Fruit fly (Drosophila melanogaster) whole organism, embryonic: ENCODE measurements around the gene neur.

Experiments used
- CG11247 ChIP-seq: fragments of 200-800 bp; sonication (Bioruptor generic); IDR thresholded peaks from 2 replicates; pipeline ENCODE4 v1.3.6; 2022; ENCODE audit warnings: missing biosample characterization, missing genetic modification characterization
- CG12155 ChIP-seq: fragments of 200-800 bp; sonication (Bioruptor generic); optimal IDR thresholded peaks from 3 replicates; lab custom pipeline; 2016; ENCODE audit warnings: missing biosample characterization, missing genetic modification characterization
- CG12744 ChIP-seq: fragments of 200-800 bp; sonication (Bioruptor generic); optimal IDR thresholded peaks from 2 replicates; lab custom pipeline; 2016; ENCODE audit warnings: missing biosample characterization, missing genetic modification characterization
- CG13287 ChIP-seq: fragments of 200-800 bp; sonication (Bioruptor generic); IDR thresholded peaks from 2 replicates; pipeline ENCODE4 v1.3.6; 2022; ENCODE audit warnings: missing biosample characterization, missing genetic modification characterization; ENCODE audit not compliant: partially characterized antibody
- CG14441 ChIP-seq: fragments of 200-800 bp; sonication (Bioruptor generic); IDR thresholded peaks from 2 replicates; pipeline ENCODE4 v1.3.6; 2022; ENCODE audit warnings: missing biosample characterization, missing genetic modification characterization
- CG15514 ChIP-seq: fragments of 200-800 bp; sonication (Bioruptor generic); optimal IDR thresholded peaks from 3 replicates; lab custom pipeline; 2017; ENCODE audit warnings: missing biosample characterization, missing genetic modification characterization, mild to moderate bottlenecking, moderate library complexity, missing genetic modification reagents
- CG1603 ChIP-seq: fragments of 200-800 bp; sonication (Bioruptor generic); optimal IDR thresholded peaks from 2 replicates; lab custom pipeline; 2019; ENCODE audit warnings: missing biosample characterization, mild to moderate bottlenecking, missing genetic modification characterization, moderate library complexity
- CG17361 ChIP-seq: fragments of 200-800 bp; sonication (Bioruptor generic); IDR thresholded peaks from 3 replicates; pipeline ENCODE4 v1.3.6; 2022; ENCODE audit warnings: missing biosample characterization, missing genetic modification characterization
- CG17829 ChIP-seq: fragments of 200-800 bp; optimal IDR thresholded peaks from 2 replicates; lab custom pipeline; 2019; ENCODE audit warnings: missing biosample characterization, mild to moderate bottlenecking, missing genetic modification characterization, moderate library complexity
- CG18764 ChIP-seq: fragments of 200-800 bp; sonication (Bioruptor generic); optimal IDR thresholded peaks from 3 replicates; lab custom pipeline; 2016; ENCODE audit warnings: missing biosample characterization, missing genetic modification characterization
- CG2116 ChIP-seq: fragments of 200-800 bp; sonication (Bioruptor generic); optimal IDR thresholded peaks from 3 replicates; lab custom pipeline; 2018; ENCODE audit warnings: missing biosample characterization, mild to moderate bottlenecking, missing genetic modification characterization
- CG2712 ChIP-seq: fragments of 200-800 bp; optimal IDR thresholded peaks from 3 replicates; lab custom pipeline; 2019; ENCODE audit warnings: missing biosample characterization, mild to moderate bottlenecking, missing genetic modification characterization, moderate library complexity
- CG30403 ChIP-seq: fragments of 200-800 bp; sonication (Bioruptor generic); optimal IDR thresholded peaks from 3 replicates; lab custom pipeline; 2016; ENCODE audit warnings: missing biosample characterization, missing genetic modification characterization
- CG33213 ChIP-seq: fragments of 200-800 bp; sonication (Bioruptor generic); optimal IDR thresholded peaks from 3 replicates; lab custom pipeline; 2016; ENCODE audit warnings: missing biosample characterization, missing genetic modification characterization
- CG3847 ChIP-seq: fragments of 200-800 bp; sonication (Bioruptor generic); IDR thresholded peaks from 2 replicates; pipeline ENCODE4 v1.3.6; 2022; ENCODE audit warnings: missing biosample characterization, missing genetic modification characterization
- CG42726 ChIP-seq: fragments of 200-800 bp; sonication (Bioruptor generic); IDR thresholded peaks from 2 replicates; pipeline ENCODE4 v1.3.6; 2022; ENCODE audit warnings: missing biosample characterization, missing genetic modification characterization; ENCODE audit not compliant: partially characterized antibody
- CG5953 ChIP-seq: fragments of 200-800 bp; sonication (Bioruptor generic); IDR thresholded peaks from 2 replicates; pipeline ENCODE4 v1.3.6; 2022; ENCODE audit warnings: missing biosample characterization, missing genetic modification characterization
- CG7786 ChIP-seq: fragments of 200-800 bp; sonication (Bioruptor generic); optimal IDR thresholded peaks from 2 replicates; lab custom pipeline; 2016; ENCODE audit warnings: missing biosample characterization, missing genetic modification characterization
- CG7963 ChIP-seq: fragments of 200-800 bp; sonication (Bioruptor generic); IDR thresholded peaks from 3 replicates; pipeline ENCODE4 v1.3.6; 2022; ENCODE audit warnings: missing biosample characterization, missing genetic modification characterization; ENCODE audit not compliant: partially characterized antibody
- CG9215 ChIP-seq: fragments of 200-800 bp; sonication (Bioruptor generic); IDR thresholded peaks from 2 replicates; pipeline ENCODE4 v1.3.6; 2022; ENCODE audit warnings: missing biosample characterization, missing genetic modification characterization
- CoRest ChIP-seq: fragments of 200-800 bp; sonication (Bioruptor generic); optimal IDR thresholded peaks from 3 replicates; lab custom pipeline; 2018; ENCODE audit warnings: missing biosample characterization, mild to moderate bottlenecking, missing genetic modification characterization, moderate library complexity
- Dll ChIP-seq: fragments of 200-800 bp; sonication (Bioruptor generic); IDR thresholded peaks from 4 replicates; pipeline ENCODE4 v1.3.6; 2022; ENCODE audit warnings: missing biosample characterization, missing genetic modification characterization; ENCODE audit not compliant: partially characterized antibody
- Dp ChIP-seq: fragments of 200-800 bp; sonication (Bioruptor generic); optimal IDR thresholded peaks from 2 replicates; lab custom pipeline; 2018; ENCODE audit warnings: missing biosample characterization, mild to moderate bottlenecking, missing genetic modification characterization, moderate library complexity
- E2f2 ChIP-seq: fragments of 200-800 bp; sonication (Bioruptor generic); IDR thresholded peaks from 2 replicates; pipeline ENCODE4 v1.3.6; 2022; ENCODE audit warnings: missing biosample characterization, missing genetic modification characterization
- HLH4C ChIP-seq: fragments of 200-800 bp; sonication (Bioruptor generic); IDR thresholded peaks from 3 replicates; pipeline ENCODE4 v1.3.6; 2022; ENCODE audit warnings: missing biosample characterization, missing genetic modification characterization; ENCODE audit not compliant: partially characterized antibody
- MBD-R2 ChIP-seq: fragments of 200-800 bp; sonication (Bioruptor generic); IDR thresholded peaks from 2 replicates; pipeline ENCODE4 v1.3.6; 2022; ENCODE audit warnings: missing biosample characterization, missing genetic modification characterization
- MESR4 ChIP-seq: fragments of 200-800 bp; sonication (Bioruptor generic); optimal IDR thresholded peaks from 2 replicates; lab custom pipeline; 2018; ENCODE audit warnings: missing biosample characterization, mild to moderate bottlenecking, missing genetic modification characterization, moderate library complexity
- Max ChIP-seq: fragments of 200-800 bp; sonication (Bioruptor generic); optimal IDR thresholded peaks from 2 replicates; lab custom pipeline; 2016; ENCODE audit warnings: missing biosample characterization, mild to moderate bottlenecking, missing genetic modification characterization
- Myb ChIP-seq: fragments of 200-800 bp; sonication (Bioruptor generic); optimal IDR thresholded peaks from 2 replicates; lab custom pipeline; 2016; ENCODE audit warnings: missing biosample characterization, missing genetic modification characterization
- NC2β ChIP-seq: fragments of 200-800 bp; sonication (Bioruptor generic); optimal IDR thresholded peaks from 2 replicates; lab custom pipeline; 2016; ENCODE audit warnings: missing biosample characterization, missing genetic modification characterization
- Pdp1 ChIP-seq, 2 experiments: fragments of 200-800 bp; sonication (Bioruptor generic); optimal IDR thresholded peaks; 3 replicates each; lab custom pipeline; 2016; ENCODE audit warnings: missing biosample characterization in 2 of 2, missing genetic modification characterization in 2 of 2, mild to moderate bottlenecking in 1 of 2, moderate library complexity in 1 of 2
- Scr ChIP-seq: fragments of 200-800 bp; sonication (Bioruptor generic); IDR thresholded peaks from 2 replicates; pipeline ENCODE4 v1.3.6; 2022; ENCODE audit warnings: missing biosample characterization, missing genetic modification characterization; ENCODE audit not compliant: partially characterized antibody
- Vsx1 ChIP-seq: fragments of 200-800 bp; sonication (Bioruptor generic); optimal IDR thresholded peaks from 2 replicates; lab custom pipeline; 2017; ENCODE audit warnings: missing biosample characterization, mild to moderate bottlenecking, missing genetic modification characterization, missing genetic modification reagents
- ash1 ChIP-seq: fragments of 200-800 bp; sonication (Bioruptor generic); optimal IDR thresholded peaks from 2 replicates; lab custom pipeline; 2018; ENCODE audit warnings: missing biosample characterization, mild to moderate bottlenecking, missing genetic modification characterization
- bbx ChIP-seq: fragments of 200-800 bp; sonication (Bioruptor generic); IDR thresholded peaks from 2 replicates; pipeline ENCODE4 v1.3.6; 2022; ENCODE audit warnings: missing biosample characterization, missing genetic modification characterization; ENCODE audit not compliant: partially characterized antibody
- bsh ChIP-seq, 2 experiments: fragments of 200-800 bp; sonication (Bioruptor generic); optimal IDR thresholded peaks; 2 replicates each; lab custom pipeline; 2017 to 2018; ENCODE audit warnings: mild to moderate bottlenecking in 2 of 2, missing biosample characterization in 2 of 2, missing genetic modification characterization in 2 of 2, moderate library complexity in 1 of 2
- croc ChIP-seq: fragments of 200-800 bp; sonication (Bioruptor generic); conservative IDR thresholded peaks from 3 replicates; pipeline ENCODE4 v1.3.6; 2022; ENCODE audit warnings: missing biosample characterization, missing genetic modification characterization
- danr ChIP-seq: fragments of 200-800 bp; sonication (Bioruptor generic); IDR thresholded peaks from 2 replicates; pipeline ENCODE4 v1.3.6; 2022; ENCODE audit warnings: missing biosample characterization, missing genetic modification characterization
- fd96Cb ChIP-seq: fragments of 200-800 bp; sonication (Bioruptor generic); optimal IDR thresholded peaks from 2 replicates; lab custom pipeline; 2018; ENCODE audit warnings: missing biosample characterization, mild to moderate bottlenecking, missing genetic modification characterization, moderate library complexity
- gfzf ChIP-seq: fragments of 200-800 bp; sonication (Bioruptor generic); optimal IDR thresholded peaks from 2 replicates; lab custom pipeline; 2016; ENCODE audit warnings: missing biosample characterization, mild to moderate bottlenecking, missing genetic modification characterization, moderate library complexity
- grau ChIP-seq: fragments of 200-800 bp; optimal IDR thresholded peaks from 3 replicates; lab custom pipeline; 2019; ENCODE audit warnings: missing biosample characterization, mild to moderate bottlenecking, missing genetic modification characterization, moderate library complexity
- hbn ChIP-seq: fragments of 200-800 bp; sonication (Bioruptor generic); IDR thresholded peaks from 2 replicates; pipeline ENCODE4 v1.3.6; 2022; ENCODE audit warnings: missing biosample characterization, missing genetic modification characterization; ENCODE audit not compliant: partially characterized antibody
- knrl ChIP-seq: fragments of 200-800 bp; sonication (Bioruptor generic); IDR thresholded peaks from 3 replicates; pipeline ENCODE4 v1.3.6; 2022; ENCODE audit warnings: missing biosample characterization, missing genetic modification characterization; ENCODE audit not compliant: partially characterized antibody
- nmo ChIP-seq: fragments of 200-800 bp; sonication (Bioruptor generic); optimal IDR thresholded peaks from 2 replicates; lab custom pipeline; 2018; ENCODE audit warnings: missing biosample characterization, mild to moderate bottlenecking, missing genetic modification characterization, moderate library complexity
- pzg ChIP-seq: fragments of 200-800 bp; sonication (Bioruptor generic); optimal IDR thresholded peaks from 3 replicates; lab custom pipeline; 2018; ENCODE audit warnings: missing biosample characterization, mild to moderate bottlenecking, missing genetic modification characterization, moderate library complexity
- sna ChIP-seq: fragments of 200-800 bp; sonication (Bioruptor generic); IDR thresholded peaks from 2 replicates; pipeline ENCODE4 v1.3.6; 2022; ENCODE audit warnings: missing biosample characterization, missing genetic modification characterization; ENCODE audit not compliant: partially characterized antibody
- trem ChIP-seq: fragments of 200-800 bp; optimal IDR thresholded peaks from 3 replicates; lab custom pipeline; 2019; ENCODE audit warnings: missing biosample characterization, mild to moderate bottlenecking, missing genetic modification characterization, moderate library complexity
- unc-4 ChIP-seq: fragments of 200-800 bp; sonication (Bioruptor generic); IDR thresholded peaks from 2 replicates; pipeline ENCODE4 v1.3.6; 2022; ENCODE audit warnings: missing biosample characterization, missing genetic modification characterization; ENCODE audit not compliant: partially characterized antibody

neur gene

DNA sequence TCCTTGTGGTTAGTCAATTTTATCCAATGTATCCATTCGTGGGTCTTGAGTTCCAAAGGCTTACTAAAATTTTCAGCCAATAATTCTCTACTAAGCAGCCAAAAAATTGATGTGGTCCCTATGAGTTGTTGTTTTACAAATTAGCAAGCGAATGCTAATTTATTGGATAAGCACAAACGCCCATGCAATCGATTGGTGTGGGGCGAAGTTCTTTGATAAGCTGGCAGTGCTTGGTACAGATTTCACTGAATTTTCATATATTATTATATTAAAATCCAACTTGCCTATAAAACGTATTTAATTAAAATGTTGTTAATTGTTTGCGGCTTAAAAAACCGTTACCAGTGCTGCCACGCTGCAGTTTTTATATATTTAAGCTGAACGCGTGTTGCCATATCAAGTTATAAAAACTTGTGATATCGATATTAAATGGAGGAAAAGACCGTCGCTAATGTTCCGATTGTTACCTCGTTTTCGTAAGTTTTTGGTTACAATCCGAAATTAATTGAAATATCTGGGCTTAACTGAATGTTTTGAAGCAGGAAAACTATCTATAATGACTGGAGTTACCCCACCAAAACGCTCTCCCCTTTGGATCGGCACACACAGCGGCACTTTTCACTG lies 35.6 kb downstream of the neur start, which contains the start of the genes CG31100 and CG11980 (continued):
- no peak for TF ChIP-seq fd96Cb (tag; lab: Kevin White, UChicago)
- peak; percentile 74 for TF ChIP-seq Scr (GFP tag; lab: Robert Waterston, UW)
- TF ChIP-seq Max = peak; percentile 13
- TF ChIP-seq NC2β (GFP tag; lab: Kevin White, UChicago) = peak; percentile 18
- peak; percentile 58 for TF ChIP-seq CG15514 (GFP tag; lab: Kevin White, UChicago)
- TF ChIP-seq MESR4 (GFP tag; lab: Kevin White, UChicago) = peak; percentile 77
- TF ChIP-seq HLH4C (GFP tag; lab: Robert Waterston, UW) = peak; percentile 49; the same call in 2 of the 3 replicates
- peak; percentile 83 for TF ChIP-seq unc-4 (GFP tag; lab: Robert Waterston, UW)
- TF ChIP-seq CG33213 = peak; percentile 33
- TF ChIP-seq bbx (GFP tag; lab: Robert Waterston, UW) = peak; percentile 75
- peak; percentile 8 for TF ChIP-seq CG12155 (GFP tag; lab: Kevin White, UChicago)
- peak; percentile 35 for TF ChIP-seq CG17829
- no peak for TF ChIP-seq CG12744
- TF ChIP-seq Dp (GFP tag; lab: Kevin White, UChicago) = peak; percentile 74
- peak; percentile 89 for TF ChIP-seq CG13287 (GFP tag; lab: Robert Waterston, UW)
- no peak for TF ChIP-seq CG5953 (GFP tag; lab: Robert Waterston, UW)
- no peak for TF ChIP-seq croc (GFP tag; lab: Robert Waterston, UW)
- peak; percentile 77 for TF ChIP-seq trem (tag; lab: Kevin White, UChicago)
- no peak for TF ChIP-seq danr (GFP tag; lab: Robert Waterston, UW)
- TF ChIP-seq ash1 (GFP tag; lab: Kevin White, UChicago) = no peak
- peak; percentile 11 for TF ChIP-seq CG30403 (GFP tag; lab: Kevin White, UChicago)
- peak; percentile 59; the same call in 1 of the 2 replicates for TF ChIP-seq sna
- peak; percentile 3 for TF ChIP-seq grau (tag; lab: Kevin White, UChicago)
- TF ChIP-seq CG7786 (GFP tag; lab: Kevin White, UChicago) = no peak
- TF ChIP-seq CG2712 (tag; lab: Kevin White, UChicago) = peak; percentile 46
- TF ChIP-seq CG9215 (GFP tag; lab: Robert Waterston, UW) = no peak
- TF ChIP-seq hbn (GFP tag; lab: Robert Waterston, UW) = peak; percentile 73
- peak; percentile 74 for TF ChIP-seq E2f2 (GFP tag; lab: Robert Waterston, UW)
- TF ChIP-seq CG7963 = peak; percentile 57; the same call in 1 of the 3 replicates
- TF ChIP-seq gfzf (GFP tag; lab: Kevin White, UChicago) = peak; percentile 35
- TF ChIP-seq knrl (GFP tag; lab: Robert Waterston, UW) = peak; percentile 73
- no peak for TF ChIP-seq CG18764 (GFP tag; lab: Kevin White, UChicago)
- TF ChIP-seq CG2116 = peak; percentile 62
- no peak for TF ChIP-seq CG14441
- TF ChIP-seq pzg (GFP tag; lab: Kevin White, UChicago) = peak; percentile 87
- no peak for TF ChIP-seq bsh (GFP tag; optimal IDR thresholded peaks at IDR 0.05; lab: Kevin White, UChicago)
- TF ChIP-seq CoRest (tag; lab: Kevin White, UChicago) = peak; percentile 53
- TF ChIP-seq Pdp1 (GFP tag; optimal IDR thresholded peaks at IDR 0.05; lab: Kevin White, UChicago) = no peak
- TF ChIP-seq CG42726 (GFP tag; lab: Robert Waterston, UW) = peak; percentile 61
- no peak for TF ChIP-seq CG11247
- peak; percentile 38 for TF ChIP-seq nmo (GFP tag; lab: Kevin White, UChicago)
- no peak for TF ChIP-seq Vsx1
- TF ChIP-seq CG3847 = peak; percentile 46
- TF ChIP-seq Dll (GFP tag; lab: Robert Waterston, UW) = peak; percentile 77
- TF ChIP-seq CG1603 (tag; lab: Kevin White, UChicago) = peak; percentile 55
- no peak for TF ChIP-seq CG17361 (GFP tag; lab: Robert Waterston, UW)
- peak; percentile 99 for TF ChIP-seq Myb (GFP tag; lab: Kevin White, UChicago)
- TF ChIP-seq MBD-R2 (GFP tag; lab: Robert Waterston, UW) = peak; percentile 46
